Comparison of ENCODE assay signal across 1 fruit fly cellular context in genomic region chr3R:21296038-21296727, dm6.
A peak's percentile ranks its signal among the peaks of the same experiment; 100 is the strongest.
TF ChIP-seq lines count a peak whose summit lies in the region.

No protein-coding gene starts in this region.

TF ChIP-seq in whole organism, embryonic, 481 proteins besides CTCF, POLR2A, EP300 and RAD21 (continued from another document and continues in another):
- no peak for TF ChIP-seq emc (GFP tag; optimal IDR thresholded peaks at IDR 0.05; lab: Kevin White, UChicago)
- TF ChIP-seq CG7786 (GFP tag; optimal IDR thresholded peaks at IDR 0.05; lab: Kevin White, UChicago), result peak; percentile 53
- no peak for TF ChIP-seq hkb (optimal IDR thresholded peaks at IDR 0.05; lab: Kevin White, UChicago)
- TF ChIP-seq hkb (GFP tag; IDR thresholded peaks at IDR 0.05; lab: Robert Waterston, UW), result no peak
- peak; percentile 94 for TF ChIP-seq CG18262 (tag; optimal IDR thresholded peaks at IDR 0.05; lab: Kevin White, UChicago)
- TF ChIP-seq CG14014 (GFP tag; IDR thresholded peaks at IDR 0.05; lab: Robert Waterston, UW), result no peak
- TF ChIP-seq vfl (GFP tag; optimal IDR thresholded peaks at IDR 0.05; lab: Kevin White, UChicago), result peak; percentile 33
- no peak for TF ChIP-seq B-H1 (GFP tag; IDR thresholded peaks at IDR 0.05; lab: Robert Waterston, UW)
- TF ChIP-seq gcm2 (GFP tag; optimal IDR thresholded peaks at IDR 0.05; lab: Kevin White, UChicago), result no peak
- TF ChIP-seq CrebB (tag; optimal IDR thresholded peaks at IDR 0.05; lab: Kevin White, UChicago), result peak; percentile 79
- TF ChIP-seq ase (GFP tag; IDR thresholded peaks at IDR 0.05; lab: Robert Waterston, UW), result no peak
- TF ChIP-seq Deaf1 (tag; optimal IDR thresholded peaks at IDR 0.05; lab: Kevin White, UChicago), result peak; percentile 93
- no peak for TF ChIP-seq dysf (GFP tag; IDR thresholded peaks at IDR 0.05; lab: Robert Waterston, UW)
- TF ChIP-seq CG17802 (tag; optimal IDR thresholded peaks at IDR 0.05; lab: Kevin White, UChicago), result no peak
- peak; percentile 42 for TF ChIP-seq Atf-2 (GFP tag; optimal IDR thresholded peaks at IDR 0.05; lab: Kevin White, UChicago)
- no peak for TF ChIP-seq Adf1 (GFP tag; IDR thresholded peaks at IDR 0.05; lab: Robert Waterston, UW)
- no peak for TF ChIP-seq da (GFP tag; optimal IDR thresholded peaks at IDR 0.05; lab: Kevin White, UChicago)
- TF ChIP-seq CG2889 (GFP tag; IDR thresholded peaks at IDR 0.05; lab: Robert Waterston, UW), result no peak
- peak; percentile 35 for TF ChIP-seq pzg (GFP tag; optimal IDR thresholded peaks at IDR 0.05; lab: Kevin White, UChicago)
- peak; percentile 84 for TF ChIP-seq HLHmδ (GFP tag; optimal IDR thresholded peaks at IDR 0.05; lab: Kevin White, UChicago)
- TF ChIP-seq nerfin-2 (GFP tag; IDR thresholded peaks at IDR 0.05; lab: Robert Waterston, UW; ENCODE audit: partially characterized antibody), result no peak
- TF ChIP-seq Ets65A (GFP tag; lab: Kevin White, UChicago), result peak; percentile 91
- peak; percentile 88 for TF ChIP-seq dmrt99B (tag; optimal IDR thresholded peaks at IDR 0.05; lab: Kevin White, UChicago)
- peak; percentile 55 for TF ChIP-seq Dek (tag; optimal IDR thresholded peaks at IDR 0.05; lab: Kevin White, UChicago)
- TF ChIP-seq CG16813 (GFP tag; IDR thresholded peaks at IDR 0.05; lab: Robert Waterston, UW; ENCODE audit: partially characterized antibody), result no peak
- no peak for TF ChIP-seq crol (GFP tag; IDR thresholded peaks at IDR 0.05; lab: Robert Waterston, UW)
- TF ChIP-seq CG1647 (GFP tag; optimal IDR thresholded peaks at IDR 0.05; lab: Kevin White, UChicago), result peak; percentile 67
- no peak for TF ChIP-seq CG15073 (GFP tag; optimal IDR thresholded peaks at IDR 0.05; lab: Kevin White, UChicago)
- TF ChIP-seq H15 (GFP tag; IDR thresholded peaks at IDR 0.05; lab: Robert Waterston, UW), result no peak
- no peak for TF ChIP-seq gsb-n (tag; optimal IDR thresholded peaks at IDR 0.05; lab: Kevin White, UChicago)
- peak; percentile 60 for TF ChIP-seq CG30020 (tag; optimal IDR thresholded peaks at IDR 0.05; lab: Kevin White, UChicago)
- no peak for TF ChIP-seq GATAe (GFP tag; conservative IDR thresholded peaks at IDR 0.05; lab: Robert Waterston, UW)
- TF ChIP-seq pum (GFP tag; optimal IDR thresholded peaks at IDR 0.05; lab: Kevin White, UChicago), result no peak
- TF ChIP-seq fd3F (GFP tag; optimal IDR thresholded peaks at IDR 0.05; lab: Kevin White, UChicago), result peak; percentile 80
- TF ChIP-seq cwo (GFP tag; optimal IDR thresholded peaks at IDR 0.05; lab: Kevin White, UChicago), result peak; percentile 90
- no peak for TF ChIP-seq h (optimal IDR thresholded peaks at IDR 0.05; lab: Kevin White, UChicago)
- TF ChIP-seq CG7745 (tag; optimal IDR thresholded peaks at IDR 0.05; lab: Kevin White, UChicago), result no peak
- no peak for TF ChIP-seq Aef1 (GFP tag; IDR thresholded peaks at IDR 0.05; lab: Robert Waterston, UW)
- peak; percentile 82 for TF ChIP-seq Hr3 (GFP tag; optimal IDR thresholded peaks at IDR 0.05; lab: Kevin White, UChicago)
- peak; percentile 81 for TF ChIP-seq B-H2 (GFP tag; optimal IDR thresholded peaks at IDR 0.05; lab: Kevin White, UChicago)
- peak; percentile 75 for TF ChIP-seq CG7357 (GFP tag; IDR thresholded peaks at IDR 0.05; lab: Robert Waterston, UW)
- TF ChIP-seq D19A (tag; optimal IDR thresholded peaks at IDR 0.05; lab: Kevin White, UChicago), result peak; percentile 90
- TF ChIP-seq CG6654 (GFP tag; optimal IDR thresholded peaks at IDR 0.05; lab: Kevin White, UChicago), result peak; percentile 65
- TF ChIP-seq Fer1 (GFP tag; optimal IDR thresholded peaks at IDR 0.05; lab: Kevin White, UChicago), result peak; percentile 94
- TF ChIP-seq pan (optimal IDR thresholded peaks at IDR 0.05; lab: Kevin White, UChicago), result no peak
- TF ChIP-seq pan (GFP tag; optimal IDR thresholded peaks at IDR 0.05 in 1 of 2, IDR thresholded peaks at IDR 0.05 in 1 of 2), result no peak
- TF ChIP-seq exex (tag; optimal IDR thresholded peaks at IDR 0.05; lab: Kevin White, UChicago), result peak; percentile 61
- peak; percentile 83 for TF ChIP-seq Xbp1 (GFP tag; optimal IDR thresholded peaks at IDR 0.05; lab: Kevin White, UChicago)
- no peak for TF ChIP-seq so (GFP tag; IDR thresholded peaks at IDR 0.05; lab: Robert Waterston, UW)
- TF ChIP-seq Scr (GFP tag; IDR thresholded peaks at IDR 0.05; lab: Robert Waterston, UW; ENCODE audit: partially characterized antibody), result no peak
- peak; percentile 59 for TF ChIP-seq CG4820 (GFP tag; optimal IDR thresholded peaks at IDR 0.05; lab: Kevin White, UChicago)
- no peak for TF ChIP-seq chm (GFP tag; IDR thresholded peaks at IDR 0.05; lab: Robert Waterston, UW)
- peak; percentile 74 for TF ChIP-seq Ssrp (tag; optimal IDR thresholded peaks at IDR 0.05; lab: Kevin White, UChicago)
- TF ChIP-seq CG3407 (GFP tag; optimal IDR thresholded peaks at IDR 0.05; lab: Kevin White, UChicago), result no peak
- no peak for TF ChIP-seq CG16779 (GFP tag; IDR thresholded peaks at IDR 0.05; lab: Robert Waterston, UW)
- no peak for TF ChIP-seq HLH4C (GFP tag; IDR thresholded peaks at IDR 0.05; lab: Robert Waterston, UW; ENCODE audit: partially characterized antibody)
- no peak for TF ChIP-seq Atf6 (GFP tag; IDR thresholded peaks at IDR 0.05; lab: Robert Waterston, UW)
- peak; percentile 80 for TF ChIP-seq sd (tag; optimal IDR thresholded peaks at IDR 0.05; lab: Kevin White, UChicago)
- peak; percentile 73 for TF ChIP-seq Max (GFP tag; optimal IDR thresholded peaks at IDR 0.05; lab: Kevin White, UChicago)
- TF ChIP-seq CG6765 (GFP tag; optimal IDR thresholded peaks at IDR 0.05; lab: Kevin White, UChicago), result peak; percentile 88
- no peak for TF ChIP-seq E2f2 (GFP tag; IDR thresholded peaks at IDR 0.05; lab: Robert Waterston, UW)
- TF ChIP-seq CG4854 (GFP tag; optimal IDR thresholded peaks at IDR 0.05; lab: Kevin White, UChicago), result peak; percentile 54
- no peak for TF ChIP-seq CG17912 (GFP tag; optimal IDR thresholded peaks at IDR 0.05; lab: Kevin White, UChicago)
- TF ChIP-seq bigmax (GFP tag; optimal IDR thresholded peaks at IDR 0.05; lab: Kevin White, UChicago), result peak; percentile 40
- TF ChIP-seq CG17361 (GFP tag; IDR thresholded peaks at IDR 0.05; lab: Robert Waterston, UW), result no peak
- peak; percentile 83 for TF ChIP-seq Abd-B (GFP tag; optimal IDR thresholded peaks at IDR 0.05; lab: Kevin White, UChicago)
- no peak for TF ChIP-seq CG8478 (optimal IDR thresholded peaks at IDR 0.05; lab: Kevin White, UChicago)
- peak; percentile 50 for TF ChIP-seq pb (GFP tag; optimal IDR thresholded peaks at IDR 0.05; lab: Kevin White, UChicago)
- TF ChIP-seq ewg (GFP tag; optimal IDR thresholded peaks at IDR 0.05; lab: Kevin White, UChicago), result peak; percentile 63
- peak; percentile 75 for TF ChIP-seq chn (GFP tag; optimal IDR thresholded peaks at IDR 0.05; lab: Kevin White, UChicago)
- peak; percentile 61 for TF ChIP-seq psq (GFP tag; optimal IDR thresholded peaks at IDR 0.05; lab: Kevin White, UChicago)
- TF ChIP-seq Hr78 (GFP tag; optimal IDR thresholded peaks at IDR 0.05; lab: Kevin White, UChicago), result peak in 1 of 2 experiments; percentile 65
- no peak for TF ChIP-seq CG2199 (GFP tag; IDR thresholded peaks at IDR 0.05; lab: Robert Waterston, UW)
- TF ChIP-seq MTF-1 (GFP tag; optimal IDR thresholded peaks at IDR 0.05; lab: Kevin White, UChicago; ENCODE audit: borderline replicate concordance), result peak; percentile 60
- peak; percentile 84 for TF ChIP-seq CG6254 (GFP tag; optimal IDR thresholded peaks at IDR 0.05; lab: Kevin White, UChicago)
- peak; percentile 88 for TF ChIP-seq odd (GFP tag; optimal IDR thresholded peaks at IDR 0.05; lab: Kevin White, UChicago)
- peak; percentile 73 for TF ChIP-seq CG18764 (GFP tag; optimal IDR thresholded peaks at IDR 0.05; lab: Kevin White, UChicago)
- TF ChIP-seq hth (optimal IDR thresholded peaks at IDR 0.05; lab: Kevin White, UChicago), result no peak
- peak; percentile 49 for TF ChIP-seq CG8388 (GFP tag; optimal IDR thresholded peaks at IDR 0.05; lab: Kevin White, UChicago)
- TF ChIP-seq HLH54F (GFP tag; optimal IDR thresholded peaks at IDR 0.05; lab: Kevin White, UChicago), result peak; percentile 80
- TF ChIP-seq Lhr (GFP tag; optimal IDR thresholded peaks at IDR 0.05; lab: Kevin White, UChicago), result peak; percentile 27
- TF ChIP-seq Asciz (GFP tag; optimal IDR thresholded peaks at IDR 0.05; lab: Kevin White, UChicago), result peak; percentile 88
- peak; percentile 76 for TF ChIP-seq caup (GFP tag; optimal IDR thresholded peaks at IDR 0.05; lab: Kevin White, UChicago; ENCODE audit: severe bottlenecking)
- TF ChIP-seq ttk (GFP tag; IDR thresholded peaks at IDR 0.05; lab: Robert Waterston, UW), result no peak
- no peak for TF ChIP-seq sim (GFP tag; IDR thresholded peaks at IDR 0.05; lab: Robert Waterston, UW)
- no peak for TF ChIP-seq CG43689 (GFP tag; IDR thresholded peaks at IDR 0.05; lab: Robert Waterston, UW)
- peak; percentile 14 for TF ChIP-seq fd64A (GFP tag; optimal IDR thresholded peaks at IDR 0.05; lab: Kevin White, UChicago)
- TF ChIP-seq CG4360 (GFP tag; IDR thresholded peaks at IDR 0.05; lab: Robert Waterston, UW), result no peak
- TF ChIP-seq hbn (GFP tag; IDR thresholded peaks at IDR 0.05; lab: Robert Waterston, UW; ENCODE audit: partially characterized antibody), result no peak
- TF ChIP-seq aop (GFP tag; IDR thresholded peaks at IDR 0.05; lab: Robert Waterston, UW), result no peak
- no peak for TF ChIP-seq pita (GFP tag; optimal IDR thresholded peaks at IDR 0.05; lab: Kevin White, UChicago)
- peak; percentile 55 for TF ChIP-seq tx (GFP tag; optimal IDR thresholded peaks at IDR 0.05; lab: Kevin White, UChicago)
- TF ChIP-seq CG12391 (tag; optimal IDR thresholded peaks at IDR 0.05; lab: Kevin White, UChicago), result peak; percentile 91
- TF ChIP-seq bab2 (GFP tag; optimal IDR thresholded peaks at IDR 0.05; lab: Kevin White, UChicago), result peak; percentile 62
- no peak for TF ChIP-seq Dref (GFP tag; IDR thresholded peaks at IDR 0.05; lab: Robert Waterston, UW)
- TF ChIP-seq zfh1 (GFP tag; IDR thresholded peaks at IDR 0.05; lab: Robert Waterston, UW), result no peak
- no peak for TF ChIP-seq dati (GFP tag; IDR thresholded peaks at IDR 0.05; lab: Robert Waterston, UW)
- TF ChIP-seq tap (tag; optimal IDR thresholded peaks at IDR 0.05; lab: Kevin White, UChicago), result peak; percentile 91
- no peak for TF ChIP-seq CG14050 (GFP tag; IDR thresholded peaks at IDR 0.05; lab: Robert Waterston, UW)
- TF ChIP-seq Dfd (GFP tag; optimal IDR thresholded peaks at IDR 0.05; lab: Kevin White, UChicago), result no peak
- no peak for TF ChIP-seq p53 (GFP tag; optimal IDR thresholded peaks at IDR 0.05; lab: Kevin White, UChicago)
- TF ChIP-seq CG13424 (tag; optimal IDR thresholded peaks at IDR 0.05; lab: Kevin White, UChicago), result peak; percentile 91
- peak; percentile 86 for TF ChIP-seq Hsf (GFP tag; optimal IDR thresholded peaks at IDR 0.05; lab: Kevin White, UChicago)
- TF ChIP-seq stwl (tag; optimal IDR thresholded peaks at IDR 0.05; lab: Kevin White, UChicago), result no peak
- TF ChIP-seq cg (GFP tag; optimal IDR thresholded peaks at IDR 0.05; lab: Kevin White, UChicago), result peak; percentile 29
- TF ChIP-seq Sry-β (GFP tag; optimal IDR thresholded peaks at IDR 0.05; lab: Kevin White, UChicago), result peak; percentile 12
- peak; percentile 87 for TF ChIP-seq sug (tag; optimal IDR thresholded peaks at IDR 0.05; lab: Kevin White, UChicago)
- TF ChIP-seq CG4617 (GFP tag; optimal IDR thresholded peaks at IDR 0.05; lab: Kevin White, UChicago; ENCODE audit: borderline replicate concordance), result peak; percentile 28
- no peak for TF ChIP-seq amos (GFP tag; IDR thresholded peaks at IDR 0.05; lab: Robert Waterston, UW; ENCODE audit: partially characterized antibody)
- TF ChIP-seq Taf1 (GFP tag; IDR thresholded peaks at IDR 0.05; lab: Robert Waterston, UW), result no peak
- no peak for TF ChIP-seq CG1024 (GFP tag; IDR thresholded peaks at IDR 0.05; lab: Robert Waterston, UW)
- TF ChIP-seq sima (GFP tag; optimal IDR thresholded peaks at IDR 0.05; lab: Kevin White, UChicago), result no peak
- peak; percentile 86 for TF ChIP-seq CG6854 (GFP tag; optimal IDR thresholded peaks at IDR 0.05; lab: Kevin White, UChicago)
- TF ChIP-seq unpg (GFP tag; optimal IDR thresholded peaks at IDR 0.05; lab: Kevin White, UChicago), result peak; percentile 75
- peak; percentile 93 for TF ChIP-seq Sox100B (GFP tag; optimal IDR thresholded peaks at IDR 0.05; lab: Kevin White, UChicago)
- peak; percentile 87 for TF ChIP-seq Chrac-16 (GFP tag; optimal IDR thresholded peaks at IDR 0.05; lab: Kevin White, UChicago)
- peak; percentile 72 for TF ChIP-seq trh (GFP tag; optimal IDR thresholded peaks at IDR 0.05; lab: Kevin White, UChicago)
- TF ChIP-seq CG31224 (GFP tag; IDR thresholded peaks at IDR 0.05; lab: Robert Waterston, UW), result no peak
- TF ChIP-seq CG18011 (GFP tag; optimal IDR thresholded peaks at IDR 0.05; lab: Kevin White, UChicago), result peak; percentile 59
- TF ChIP-seq yki (optimal IDR thresholded peaks at IDR 0.05; lab: Kevin White, UChicago), result no peak
- peak; percentile 53 for TF ChIP-seq CG5245 (GFP tag; optimal IDR thresholded peaks at IDR 0.05; lab: Kevin White, UChicago)
- peak; percentile 42 for TF ChIP-seq ERR (GFP tag; optimal IDR thresholded peaks at IDR 0.05; lab: Kevin White, UChicago)
- TF ChIP-seq ara (GFP tag; IDR thresholded peaks at IDR 0.05; lab: Robert Waterston, UW), result no peak
- peak; percentile 28 for TF ChIP-seq cad (GFP tag; optimal IDR thresholded peaks at IDR 0.05; lab: Kevin White, UChicago)
- no peak for TF ChIP-seq CG6689 (GFP tag; IDR thresholded peaks at IDR 0.05; lab: Robert Waterston, UW)
- no peak for TF ChIP-seq CG11560 (tag; IDR thresholded peaks at IDR 0.05; lab: Robert Waterston, UW)
- TF ChIP-seq CG13296 (GFP tag; optimal IDR thresholded peaks at IDR 0.05; lab: Kevin White, UChicago), result peak; percentile 91
- peak in 1 of 3 experiments; percentile 81 for TF ChIP-seq Stat92E (GFP tag; optimal IDR thresholded peaks at IDR 0.05; lab: Kevin White, UChicago)
- no peak for TF ChIP-seq Dbx (GFP tag; IDR thresholded peaks at IDR 0.05; lab: Robert Waterston, UW)
- peak; percentile 94 for TF ChIP-seq grau (tag; optimal IDR thresholded peaks at IDR 0.05; lab: Kevin White, UChicago)
- no peak for TF ChIP-seq sc (optimal IDR thresholded peaks at IDR 0.05; lab: Kevin White, UChicago)
- TF ChIP-seq sc (GFP tag; optimal IDR thresholded peaks at IDR 0.05; lab: Kevin White, UChicago), result peak; percentile 69
- TF ChIP-seq CG3847 (GFP tag; IDR thresholded peaks at IDR 0.05; lab: Robert Waterston, UW), result no peak
- TF ChIP-seq grn (GFP tag; optimal IDR thresholded peaks at IDR 0.05; lab: Kevin White, UChicago), result peak; percentile 21
- peak; percentile 80 for TF ChIP-seq mam (GFP tag; optimal IDR thresholded peaks at IDR 0.05; lab: Kevin White, UChicago)
- no peak for TF ChIP-seq peb (GFP tag; IDR thresholded peaks at IDR 0.05; lab: Robert Waterston, UW)
- peak; percentile 9 for TF ChIP-seq CG31388 (GFP tag; optimal IDR thresholded peaks at IDR 0.05; lab: Kevin White, UChicago)
